Worm (Caenorhabditis elegans): ENCODE data around the gene srh-30.

DNA sequence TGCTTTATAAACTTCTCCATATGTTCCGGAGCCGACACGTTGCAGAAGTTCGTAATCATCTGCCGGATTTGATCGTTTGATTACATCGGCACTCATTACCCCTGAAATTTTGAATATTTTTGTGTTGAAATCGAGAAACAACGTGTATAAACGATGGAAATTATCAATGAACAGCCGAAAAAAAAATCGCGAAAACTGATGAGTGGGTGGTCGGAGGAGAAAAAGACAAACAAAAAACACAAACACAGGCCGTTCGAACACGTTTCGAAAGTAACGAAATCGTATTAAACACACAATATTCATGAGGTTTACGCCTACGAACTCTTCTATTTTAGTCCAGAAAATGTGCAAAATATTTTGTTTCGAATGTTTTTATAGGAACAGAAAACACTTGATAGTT lies 21.0 kb upstream of the srh-30 start, which contains the start of gene gck-2:
- no peak for TF ChIP-seq dao-5 (tag; optimal IDR thresholded peaks at IDR 0.05)
- no peak for TF ChIP-seq him-1 (tag; optimal IDR thresholded peaks at IDR 0.05)
- TF ChIP-seq W03F9.2 (tag; optimal IDR thresholded peaks at IDR 0.05) = no peak

Data from whole organism, L4/young adult.